Worm (Caenorhabditis elegans) whole organism, late embryonic: Measurements from ENCODE around the gene pkn-1.

Experiments used
- F13H6.1 ChIP-seq: sonication (generic microtip); optimal IDR thresholded peaks from 2 replicates; lab custom pipeline; 2016; ENCODE audit warnings: missing genetic modification characterization, missing compliant biosample characterization
- ahr-1 ChIP-seq: sonication (generic microtip); optimal IDR thresholded peaks from 2 replicates; lab custom pipeline; 2016; ENCODE audit warnings: missing genetic modification characterization, missing compliant biosample characterization
- ceh-18 ChIP-seq: sonication (generic microtip); optimal IDR thresholded peaks from 2 replicates; lab custom pipeline; 2016; ENCODE audit warnings: missing genetic modification characterization, missing compliant biosample characterization
- ceh-2 ChIP-seq: sonication (generic microtip); optimal IDR thresholded peaks from 2 replicates; lab custom pipeline; 2016; ENCODE audit warnings: missing genotype, missing genetic modification characterization, missing compliant biosample characterization
- ceh-31 ChIP-seq: sonication (generic microtip); optimal IDR thresholded peaks from 2 replicates; lab custom pipeline; 2016; ENCODE audit warnings: missing genetic modification characterization, missing compliant biosample characterization
- ceh-45 ChIP-seq: fragments of 200-800 bp; sonication (Bioruptor generic); IDR thresholded peaks from 2 replicates; pipeline ENCODE4 v1.3.6; 2022; ENCODE audit warnings: missing genetic modification reagents, missing genetic modification characterization, missing compliant biosample characterization
- dmd-4 ChIP-seq: sonication (generic microtip); optimal IDR thresholded peaks from 2 replicates; lab custom pipeline; 2016; ENCODE audit warnings: borderline replicate concordance, missing genetic modification characterization, missing compliant biosample characterization
- ets-4 ChIP-seq: sonication (generic microtip); optimal IDR thresholded peaks from 2 replicates; lab custom pipeline; 2016; ENCODE audit warnings: missing genetic modification characterization, missing compliant biosample characterization
- hlh-6 ChIP-seq: sonication (generic microtip); optimal IDR thresholded peaks from 2 replicates; lab custom pipeline; 2016; ENCODE audit warnings: missing genotype, missing genetic modification characterization, missing compliant biosample characterization
- nhr-232 ChIP-seq: sonication (generic microtip); optimal IDR thresholded peaks from 2 replicates; lab custom pipeline; 2016; ENCODE audit warnings: missing genetic modification characterization, missing compliant biosample characterization
- pag-3 ChIP-seq: sonication (generic microtip); optimal IDR thresholded peaks from 2 replicates; lab custom pipeline; 2016; ENCODE audit warnings: missing compliant biosample characterization, missing genetic modification characterization, borderline replicate concordance
- sdc-2 ChIP-seq: sonication (generic microtip); optimal IDR thresholded peaks from 2 replicates; lab custom pipeline; 2016; ENCODE audit warnings: missing genotype, missing genetic modification characterization, missing compliant biosample characterization

DNA sequence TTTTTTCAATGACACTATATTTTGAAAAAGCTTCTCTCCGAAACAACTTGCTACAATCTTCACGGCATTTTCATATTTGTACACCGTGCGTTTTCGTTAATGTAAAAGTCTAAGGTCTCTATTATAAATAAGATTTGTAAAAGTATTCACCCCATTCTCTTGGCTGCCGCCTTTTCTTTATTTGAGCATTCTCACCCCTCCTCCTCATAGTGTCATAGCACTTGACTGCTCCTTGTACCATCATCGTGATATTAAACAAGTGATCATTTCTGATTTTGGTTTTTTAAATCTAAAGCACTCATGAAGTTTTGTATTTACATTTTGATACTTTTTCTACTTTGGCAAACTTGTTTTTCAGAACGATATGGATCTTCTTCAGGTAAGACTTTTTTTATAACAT, 9.8 kb downstream of the pkn-1 start, which contains the start of gene ZC504.1:
- TF ChIP-seq pag-3 (tag; lab: Kevin White, UChicago) (no peak), ahr-1 (tag; lab: Kevin White, UChicago) (no peak), ceh-45 (GFP tag; lab: Robert Waterston, UW) (no peak), ceh-31 (tag; lab: Kevin White, UChicago) (no peak), dmd-4 (tag; lab: Kevin White, UChicago) (no peak), hlh-6 (tag; lab: Kevin White, UChicago) (no peak), sdc-2 (tag; lab: Kevin White, UChicago) (no peak), F13H6.1 (tag; lab: Kevin White, UChicago) (no peak), ets-4 (tag; lab: Kevin White, UChicago) (no peak), nhr-232 (tag; lab: Kevin White, UChicago) (no peak), ceh-2 (no peak), ceh-18 (no peak)
